Fruit fly (Drosophila melanogaster) whole organism, adult: Measurements from ENCODE around the gene CG4452.

ENCODE experiments used
- CG11617 ChIP-seq: fragments of 200-800 bp; sonication (Bioruptor generic); optimal IDR thresholded peaks from 2 replicates; lab custom pipeline; 2017; ENCODE audit warnings: mild to moderate bottlenecking, missing biosample characterization, missing genetic modification reagents, missing genetic modification characterization
- CG12768 ChIP-seq: fragments of 200-800 bp; sonication (Bioruptor generic); optimal IDR thresholded peaks from 2 replicates; lab custom pipeline; 2017; ENCODE audit warnings: missing biosample characterization, missing genetic modification characterization, mild to moderate bottlenecking, moderate library complexity, missing genetic modification reagents
- CG14711 ChIP-seq: fragments of 200-800 bp; sonication (Bioruptor generic); optimal IDR thresholded peaks from 2 replicates; lab custom pipeline; 2018; ENCODE audit warnings: missing biosample characterization, mild to moderate bottlenecking, missing genetic modification characterization, moderate library complexity
- CG1620 ChIP-seq: fragments of 200-800 bp; sonication (Bioruptor generic); optimal IDR thresholded peaks from 2 replicates; lab custom pipeline; 2016; ENCODE audit warnings: missing biosample characterization, missing genetic modification characterization
- CG33017 ChIP-seq: fragments of 200-800 bp; sonication (Bioruptor generic); optimal IDR thresholded peaks from 2 replicates; lab custom pipeline; 2018; ENCODE audit warnings: missing biosample characterization, mild to moderate bottlenecking, missing genetic modification characterization, moderate library complexity
- CG5204 ChIP-seq: fragments of 200-800 bp; sonication (Bioruptor generic); optimal IDR thresholded peaks from 2 replicates; lab custom pipeline; 2016; ENCODE audit warnings: missing biosample characterization, missing genetic modification characterization
- CG7045 ChIP-seq: fragments of 200-800 bp; sonication (Bioruptor generic); optimal IDR thresholded peaks from 2 replicates; lab custom pipeline; 2017; ENCODE audit warnings: missing biosample characterization, mild to moderate bottlenecking, missing genetic modification characterization
- CG7101 ChIP-seq: fragments of 200-800 bp; sonication (Bioruptor generic); optimal IDR thresholded peaks from 2 replicates; lab custom pipeline; 2018; ENCODE audit warnings: missing biosample characterization, mild to moderate bottlenecking, missing genetic modification characterization, moderate library complexity
- Clk ChIP-seq: fragments of 200-800 bp; sonication (Bioruptor generic); optimal IDR thresholded peaks from 2 replicates; lab custom pipeline; 2017; ENCODE audit warnings: missing biosample characterization, missing genetic modification characterization
- Crg-1 ChIP-seq: fragments of 200-800 bp; sonication (Bioruptor generic); optimal IDR thresholded peaks from 2 replicates; lab custom pipeline; 2016; ENCODE audit warnings: missing biosample characterization, missing genetic modification characterization
- Hr96 ChIP-seq: fragments of 200-800 bp; sonication (Bioruptor generic); optimal IDR thresholded peaks from 2 replicates; lab custom pipeline; 2016; ENCODE audit warnings: missing biosample characterization, missing genetic modification characterization
- Mnt ChIP-seq: fragments of 200-800 bp; sonication (Bioruptor generic); optimal IDR thresholded peaks from 2 replicates; lab custom pipeline; 2016; ENCODE audit warnings: missing biosample characterization, mild to moderate bottlenecking, missing genetic modification characterization
- bab1 ChIP-seq: fragments of 200-800 bp; sonication (Bioruptor generic); optimal IDR thresholded peaks from 3 replicates; lab custom pipeline; 2019; ENCODE audit warnings: missing biosample characterization, mild to moderate bottlenecking, missing genetic modification characterization, moderate library complexity
- cic ChIP-seq: fragments of 200-800 bp; sonication (Bioruptor generic); optimal IDR thresholded peaks from 2 replicates; lab custom pipeline; 2017; ENCODE audit warnings: missing biosample characterization, mild to moderate bottlenecking, missing genetic modification characterization, moderate library complexity
- cnc ChIP-seq, 2 experiments: fragments of >200 bp; optimal IDR thresholded peaks; 2 replicates each; lab custom pipeline; 2017
- kay ChIP-seq: fragments of 200-800 bp; sonication (Bioruptor generic); peaks from one replicate; lab custom pipeline; 2016; ENCODE audit warnings: missing biosample characterization, missing genetic modification characterization, borderline replicate concordance
- ovo ChIP-seq: fragments of 200-800 bp; sonication (Bioruptor generic); optimal IDR thresholded peaks from 2 replicates; lab custom pipeline; 2016; ENCODE audit warnings: missing biosample characterization, missing genetic modification characterization
- pad ChIP-seq: fragments of 200-800 bp; sonication (Bioruptor generic); optimal IDR thresholded peaks from 3 replicates; lab custom pipeline; 2017; ENCODE audit warnings: missing biosample characterization, missing genetic modification characterization, mild to moderate bottlenecking, moderate library complexity, missing genetic modification reagents
- tj ChIP-seq: fragments of 200-800 bp; sonication (Bioruptor generic); optimal IDR thresholded peaks from 3 replicates; lab custom pipeline; 2017; ENCODE audit warnings: missing biosample characterization, mild to moderate bottlenecking, missing genetic modification characterization, moderate library complexity
- toe ChIP-seq: fragments of 200-800 bp; sonication (Bioruptor generic); optimal IDR thresholded peaks from 2 replicates; lab custom pipeline; 2016; ENCODE audit warnings: missing biosample characterization, missing genetic modification characterization

Gene CG4452

DNA sequence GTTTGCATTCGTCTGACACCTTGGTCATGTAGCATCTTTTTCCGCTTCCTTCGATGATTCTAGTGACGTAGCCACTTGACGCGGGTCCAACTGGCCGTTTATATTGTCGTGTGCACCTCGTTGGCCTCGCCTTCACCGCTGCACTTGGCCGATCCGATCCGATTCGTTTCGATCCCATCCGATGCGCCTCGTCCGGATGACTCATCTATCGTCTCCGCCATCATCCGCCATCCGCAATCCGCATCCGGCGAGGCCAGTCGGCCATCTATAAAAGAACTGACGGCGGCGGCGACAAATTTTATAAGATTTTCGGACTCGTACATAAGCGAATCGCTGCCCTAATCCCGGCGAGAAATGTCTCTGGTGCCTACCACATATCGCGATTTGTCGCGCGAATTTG, 8.0 kb downstream of the CG4452 start, which contains the start of gene CG4461:
TSS of gene CG4461 (plus strand) at position 301 of the 400 bp plus-strand sequence.
- no peak for TF ChIP-seq CG12768 (GFP tag; lab: Kevin White, UChicago)
- TF ChIP-seq Mnt = no peak
- no peak for TF ChIP-seq bab1 (GFP tag; lab: Kevin White, UChicago)
- no peak for TF ChIP-seq pad (GFP tag; lab: Kevin White, UChicago)
- no peak for TF ChIP-seq CG14711 (tag; lab: Kevin White, UChicago)

DNA sequence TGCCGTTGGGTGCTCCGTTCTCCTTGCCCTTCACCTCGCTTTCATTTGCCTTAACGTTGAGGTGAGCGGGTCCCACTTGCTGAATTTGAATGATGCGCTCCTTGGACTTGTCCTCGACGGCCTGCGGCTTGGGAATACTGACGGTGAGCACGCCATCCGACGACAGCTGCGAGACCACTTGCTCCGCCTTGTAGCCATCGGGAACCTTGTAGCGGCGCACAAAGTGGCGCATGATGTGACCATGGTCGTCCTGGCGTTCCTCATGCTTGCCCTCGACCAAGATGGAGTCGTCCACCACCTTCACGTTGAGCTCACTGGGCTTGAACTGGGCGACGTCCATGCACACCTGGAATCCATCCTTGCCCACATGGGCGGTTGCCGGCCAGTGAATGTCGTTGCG, 9.4 kb downstream of the CG4452 start:
- TF ChIP-seq cic (GFP tag; lab: Kevin White, UChicago) (no peak), Clk (peak; percentile 63)

DNA sequence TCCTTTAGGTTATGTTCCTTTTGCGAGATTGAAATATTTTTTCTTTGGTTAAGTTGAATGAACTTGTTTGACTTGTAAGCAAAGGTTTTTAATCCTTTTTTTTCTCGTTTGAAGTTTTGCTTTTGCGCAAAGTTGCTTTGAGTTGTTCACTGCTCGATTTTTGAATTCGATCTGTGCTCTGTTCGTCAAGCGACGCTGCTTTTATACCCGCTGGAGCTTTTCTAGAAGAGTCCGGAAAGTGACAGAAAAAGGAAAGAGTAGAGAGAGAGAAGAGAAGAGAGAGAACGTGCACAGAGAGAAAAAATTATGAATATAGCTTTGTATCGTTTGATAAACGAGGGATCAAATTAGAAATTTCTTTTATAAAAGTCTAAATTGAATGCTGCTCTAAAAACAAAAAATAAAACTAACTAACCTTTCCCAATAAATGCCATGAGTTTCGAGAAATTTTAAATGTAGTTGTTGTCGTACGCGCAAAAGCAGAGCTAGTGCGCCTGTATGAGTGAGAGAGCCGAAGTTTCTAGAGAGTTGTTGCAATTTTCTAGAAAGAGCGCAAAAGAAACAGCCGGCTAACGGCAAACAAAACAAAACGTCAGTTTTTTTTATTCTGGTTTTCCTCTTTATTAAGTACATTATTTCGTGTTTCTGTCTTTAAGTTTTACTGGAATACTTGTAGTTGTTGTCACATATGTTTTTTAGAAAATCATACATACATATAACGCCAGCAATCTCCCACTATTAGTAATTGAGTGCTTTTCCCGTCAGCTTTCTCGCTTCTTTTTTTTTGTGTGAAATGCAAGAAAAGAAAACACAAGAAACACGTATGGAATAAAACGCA, 10.2 kb downstream of the CG4452 start, which contains the start of gene Hsp26:
TSS of gene Hsp26 (minus strand) at position 230 of the 838 bp plus-strand sequence.
- TF ChIP-seq Clk = peak; percentile 40
- no peak for TF ChIP-seq toe (GFP tag; lab: Kevin White, UChicago)
- peak; percentile 79 for TF ChIP-seq CG33017 (tag; lab: Kevin White, UChicago)
- peak; percentile 99 for TF ChIP-seq kay (GFP tag; lab: Kevin White, UChicago)
- peak; percentile 55 for TF ChIP-seq Crg-1 (GFP tag; lab: Kevin White, UChicago)
- peak; percentile 50 for TF ChIP-seq Hr96 (GFP tag; lab: Kevin White, UChicago)
- TF ChIP-seq CG14711 (tag; lab: Kevin White, UChicago) = peak; percentile 81
- peak; percentile 70 for TF ChIP-seq CG7045 (GFP tag; lab: Kevin White, UChicago)
- peak; percentile 62 for TF ChIP-seq Mnt
- peak; percentile 77 for TF ChIP-seq CG12768 (GFP tag; lab: Kevin White, UChicago)
- TF ChIP-seq bab1 (GFP tag; lab: Kevin White, UChicago) = peak; percentile 76
- peak; percentile 78 for TF ChIP-seq CG7101 (tag; lab: Kevin White, UChicago)
- peak; percentile 89 for TF ChIP-seq CG11617 (GFP tag; lab: Kevin White, UChicago)
- TF ChIP-seq cic (GFP tag; lab: Kevin White, UChicago) = peak; percentile 41
- no peak for TF ChIP-seq CG5204 (GFP tag; lab: Kevin White, UChicago)
- TF ChIP-seq tj (GFP tag; lab: Kevin White, UChicago) = peak; percentile 44
- no peak for TF ChIP-seq cnc (optimal IDR thresholded peaks at IDR 0.05; lab: Kevin White, UChicago)
- TF ChIP-seq pad (GFP tag; lab: Kevin White, UChicago) = peak; percentile 49
- no peak for TF ChIP-seq ovo
- TF ChIP-seq CG1620 (GFP tag; lab: Kevin White, UChicago) = no peak

DNA sequence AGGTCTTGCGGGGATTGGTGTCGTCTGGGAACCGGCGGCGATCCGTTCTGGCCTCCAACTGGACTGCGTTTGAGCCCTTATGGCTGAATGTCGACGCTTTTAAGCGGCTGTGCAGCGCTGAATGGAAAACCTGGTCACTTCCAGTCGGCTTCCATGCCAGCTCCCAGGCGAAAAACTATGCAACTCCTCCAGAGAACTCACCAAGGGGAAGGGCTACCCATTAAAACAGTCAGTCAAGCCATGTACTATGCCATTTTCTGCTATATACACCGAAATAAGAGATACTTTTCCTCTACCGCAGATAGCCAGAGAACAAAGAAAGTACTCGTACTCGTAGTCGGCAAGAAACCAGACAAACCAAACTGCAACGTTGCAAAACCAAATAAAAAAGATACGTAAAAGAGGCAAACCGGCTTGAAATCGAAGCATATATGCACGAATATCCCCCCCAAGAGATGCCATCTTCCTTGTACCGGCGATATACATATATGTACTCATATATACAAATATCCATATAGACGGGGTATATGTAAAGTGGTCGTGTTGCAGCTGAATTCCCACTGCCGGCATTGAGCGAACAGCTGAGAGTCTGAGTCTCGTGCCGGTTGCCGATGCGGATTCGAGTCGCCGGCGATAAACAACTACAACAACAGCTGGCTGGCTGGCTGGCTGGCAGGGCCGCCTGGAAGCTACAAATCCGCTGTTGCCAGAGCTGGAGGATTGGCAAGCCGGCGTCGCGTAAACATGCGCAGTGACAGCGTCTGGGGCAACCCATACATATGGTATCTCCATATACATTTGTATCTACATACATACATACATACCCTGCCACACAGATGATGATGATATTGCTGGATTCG, 12.5 kb downstream of the CG4452 start, which contains the start of gene Hsp67Ba:
TSS of gene Hsp67Ba (minus strand) at position 51 of the 860 bp plus-strand sequence.
- TF ChIP-seq tj (GFP tag; lab: Kevin White, UChicago) (peak; percentile 84), cic (GFP tag; lab: Kevin White, UChicago) (no peak)

DNA sequence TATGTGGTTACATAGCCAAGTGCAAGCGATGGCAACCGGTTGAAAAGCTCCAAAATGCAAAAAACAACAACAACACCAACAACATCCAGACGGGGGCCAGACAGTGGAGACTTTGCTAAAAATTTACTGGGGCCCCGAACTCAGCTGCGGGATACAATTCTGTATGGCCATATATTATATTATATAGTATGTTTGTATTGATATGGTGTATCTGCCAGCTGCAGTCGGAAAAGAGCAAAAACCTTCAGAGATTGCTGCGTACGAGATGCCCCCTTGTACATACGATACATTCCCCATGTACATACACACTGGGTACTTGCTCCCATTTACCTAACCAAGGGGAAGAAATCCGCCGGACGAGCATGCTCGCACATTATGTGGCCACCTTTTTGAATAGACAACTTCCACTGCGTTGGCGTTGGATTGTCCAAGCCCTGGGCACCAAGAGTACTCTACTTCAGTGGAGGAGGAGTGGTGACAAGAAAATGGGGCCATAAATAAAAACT, 13.2 kb downstream of the CG4452 start:
- TF ChIP-seq Crg-1 (GFP tag; lab: Kevin White, UChicago) = no peak
- no peak for TF ChIP-seq CG1620 (GFP tag; lab: Kevin White, UChicago)

DNA sequence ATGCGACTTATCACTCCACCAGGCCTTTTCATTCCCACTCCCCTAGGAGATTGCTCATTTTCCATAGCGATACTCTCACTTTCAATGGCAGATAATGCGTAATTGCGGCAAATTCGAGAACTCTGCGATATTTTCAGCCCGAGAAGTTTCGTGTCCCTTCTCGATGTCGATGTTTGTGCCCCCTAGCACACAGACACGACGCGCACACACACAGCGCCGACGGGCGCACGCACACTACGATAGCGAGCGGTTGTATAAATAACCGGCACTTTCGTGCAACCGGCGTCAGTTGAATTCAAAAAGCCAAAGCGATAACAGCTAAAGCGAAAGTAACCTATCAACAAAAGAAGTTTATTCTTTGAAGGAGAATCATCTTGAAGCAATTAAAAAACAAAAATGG, 14.4 kb downstream of the CG4452 start, which contains the start of gene Hsp23:
TSS of gene Hsp23 (plus strand) at position 281 of the 400 bp plus-strand sequence.
- no peak for TF ChIP-seq cic (GFP tag; lab: Kevin White, UChicago)
- TF ChIP-seq tj (GFP tag; lab: Kevin White, UChicago) = no peak
- no peak for TF ChIP-seq CG12768 (GFP tag; lab: Kevin White, UChicago)
- TF ChIP-seq CG7101 (tag; lab: Kevin White, UChicago) = no peak
- TF ChIP-seq cnc (optimal IDR thresholded peaks at IDR 0.05; lab: Kevin White, UChicago) = no peak
- TF ChIP-seq ovo = no peak
- TF ChIP-seq Crg-1 (GFP tag; lab: Kevin White, UChicago) = no peak
- TF ChIP-seq CG33017 (tag; lab: Kevin White, UChicago) = no peak
- no peak for TF ChIP-seq toe (GFP tag; lab: Kevin White, UChicago)
- TF ChIP-seq CG5204 (GFP tag; lab: Kevin White, UChicago) = no peak
- no peak for TF ChIP-seq CG14711 (tag; lab: Kevin White, UChicago)
- TF ChIP-seq pad (GFP tag; lab: Kevin White, UChicago) = no peak
- no peak for TF ChIP-seq kay (GFP tag; lab: Kevin White, UChicago)
